Worm (Caenorhabditis elegans): Measurements from ENCODE around the gene srd-50.

srd-50 gene

DNA sequence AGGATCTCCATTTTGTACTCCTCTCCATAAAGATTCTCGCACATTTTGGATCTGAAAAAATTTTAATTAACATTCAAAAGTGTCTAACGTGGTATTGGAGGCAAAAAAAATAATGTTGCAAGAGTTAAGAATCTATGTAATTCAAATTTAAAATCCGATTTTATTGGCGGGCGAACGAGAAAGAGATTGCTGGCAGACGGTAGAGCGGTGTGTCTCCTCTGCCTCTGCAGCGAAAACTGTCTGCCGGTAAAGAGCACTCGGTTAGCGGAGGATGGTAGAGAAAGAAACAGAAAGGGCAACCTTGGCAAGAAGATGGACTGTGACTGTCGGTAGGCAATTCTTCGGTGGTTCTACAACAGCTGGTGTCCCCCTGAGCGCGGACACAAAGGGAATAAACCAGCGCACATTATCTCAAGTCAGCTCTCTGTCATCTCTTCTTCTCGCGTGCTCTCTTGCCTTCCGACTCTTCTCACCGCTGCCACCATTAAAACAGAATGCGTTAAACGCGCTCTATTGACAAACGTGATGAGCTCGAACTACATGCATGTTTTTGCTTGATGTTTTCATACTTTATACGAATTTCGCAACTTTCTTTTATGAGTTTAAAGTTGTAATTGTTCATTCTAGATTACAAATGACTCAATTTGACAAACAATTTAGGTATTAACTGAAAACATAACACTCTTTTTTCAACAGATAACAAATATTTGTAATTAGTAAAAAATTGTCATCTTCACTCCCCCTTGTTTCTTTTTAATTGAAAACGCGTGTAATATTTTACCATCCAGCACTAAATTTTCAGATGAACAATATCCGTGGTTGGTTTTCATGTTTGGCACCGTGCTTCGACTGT, 37.5 kb upstream of the srd-50 start, which contains the start of the genes cdk-4 and F18H3.1:
Gene cdk-4, minus strand, starts transcription at position 51 of the 853 bp plus-strand sequence.
Gene F18H3.1, plus strand, starts transcription at position 803 of the 853 bp plus-strand sequence.
- TF ChIP-seq hmg-4 (GFP tag; optimal IDR thresholded peaks at IDR 0.05), result peak; percentile 69
- TF ChIP-seq scrt-1 (GFP tag; IDR thresholded peaks at IDR 0.05), result no peak
- TF ChIP-seq pes-1 (GFP tag; IDR thresholded peaks at IDR 0.05), result 0 out of 2 replicates have a peak, but pooled peaks have one; percentile 8
- peak; percentile 43 for TF ChIP-seq F13C5.2 (tag; optimal IDR thresholded peaks at IDR 0.05)

DNA sequence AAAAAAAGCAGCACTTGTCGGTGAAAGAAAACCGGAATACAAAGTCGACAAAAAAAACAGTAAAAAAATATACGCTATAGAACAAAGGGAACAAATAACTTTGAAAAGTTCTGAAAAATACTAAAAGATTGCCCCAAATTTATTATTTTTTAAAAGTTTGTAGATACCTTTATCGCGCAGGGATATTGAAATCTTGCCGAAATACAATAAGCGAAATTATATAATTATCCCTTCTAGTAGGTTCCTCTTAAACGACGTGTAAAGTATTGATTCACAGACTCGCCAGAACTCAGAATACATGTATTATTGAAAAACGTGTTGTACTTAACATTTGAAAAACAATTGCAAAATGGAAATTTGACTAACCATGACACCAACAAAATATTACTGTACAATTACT, 32.8 kb upstream of the srd-50 start:
- TF ChIP-seq pes-1 (GFP tag; IDR thresholded peaks at IDR 0.05), result no peak
- no peak for TF ChIP-seq ceh-13 (GFP tag; optimal IDR thresholded peaks at IDR 0.05)
- no peak for TF ChIP-seq ets-7 (tag; optimal IDR thresholded peaks at IDR 0.05)
- TF ChIP-seq hmbx-1 (tag; optimal IDR thresholded peaks at IDR 0.05), result no peak

ce11 chrX:13511796-13512195, 30.2 kb upstream of the srd-50 start:
- TF ChIP-seq hmbx-1 (tag; optimal IDR thresholded peaks at IDR 0.05) (peak; percentile 63), hmg-4 (GFP tag; optimal IDR thresholded peaks at IDR 0.05) (peak; percentile 86), B0310.2 (tag; optimal IDR thresholded peaks at IDR 0.05) (peak; percentile 73), pes-1 (GFP tag; IDR thresholded peaks at IDR 0.05) (peak; percentile 90), tbx-11 (GFP tag; IDR thresholded peaks at IDR 0.05) (peak; percentile 84), ceh-36 (tag; optimal IDR thresholded peaks at IDR 0.05) (peak; percentile 70), hnd-1 (tag; optimal IDR thresholded peaks at IDR 0.05) (peak; percentile 73), tbx-37 (GFP tag; conservative IDR thresholded peaks at IDR 0.05) (peak; percentile 86), ets-7 (tag; optimal IDR thresholded peaks at IDR 0.05) (peak; percentile 72), F13C5.2 (tag; optimal IDR thresholded peaks at IDR 0.05) (peak; percentile 87), ceh-13 (GFP tag; optimal IDR thresholded peaks at IDR 0.05) (peak; percentile 69), flt-1 (GFP tag; IDR thresholded peaks at IDR 0.05) (peak; percentile 86), tra-4 (tag; optimal IDR thresholded peaks at IDR 0.05) (peak; percentile 36), aly-1 (tag; optimal IDR thresholded peaks at IDR 0.05) (peak; percentile 76), ama-1 (optimal IDR thresholded peaks at IDR 0.05) (no peak), sea-1 (GFP tag; conservative IDR thresholded peaks at IDR 0.05) (peak; percentile 92), scrt-1 (GFP tag; IDR thresholded peaks at IDR 0.05) (peak; percentile 87)

DNA sequence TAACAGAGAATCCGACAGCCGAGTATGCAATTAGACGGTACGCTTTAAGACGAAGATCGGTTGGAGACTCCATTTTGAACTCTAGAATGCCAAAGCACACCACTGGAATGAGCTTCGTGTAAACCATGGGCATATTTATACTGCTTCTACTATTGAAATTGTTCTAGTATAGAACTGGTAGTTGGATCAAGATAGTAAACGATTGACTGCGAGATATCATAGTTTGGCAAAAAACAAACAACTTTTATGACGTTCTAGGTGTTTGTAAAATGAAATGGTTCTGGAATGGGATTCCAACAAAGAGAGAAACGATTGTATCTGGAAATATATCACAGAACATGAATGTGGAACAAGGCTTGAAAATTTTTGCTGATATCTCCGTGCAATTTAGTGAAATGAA, 29.4 kb upstream of the srd-50 start, which contains the start of gene col-185:
Gene col-185, minus strand, starts transcription at position 101 of the 400 bp plus-strand sequence.
- TF ChIP-seq sea-1 (GFP tag; conservative IDR thresholded peaks at IDR 0.05) (no peak), ceh-36 (tag; optimal IDR thresholded peaks at IDR 0.05) (no peak)

DNA sequence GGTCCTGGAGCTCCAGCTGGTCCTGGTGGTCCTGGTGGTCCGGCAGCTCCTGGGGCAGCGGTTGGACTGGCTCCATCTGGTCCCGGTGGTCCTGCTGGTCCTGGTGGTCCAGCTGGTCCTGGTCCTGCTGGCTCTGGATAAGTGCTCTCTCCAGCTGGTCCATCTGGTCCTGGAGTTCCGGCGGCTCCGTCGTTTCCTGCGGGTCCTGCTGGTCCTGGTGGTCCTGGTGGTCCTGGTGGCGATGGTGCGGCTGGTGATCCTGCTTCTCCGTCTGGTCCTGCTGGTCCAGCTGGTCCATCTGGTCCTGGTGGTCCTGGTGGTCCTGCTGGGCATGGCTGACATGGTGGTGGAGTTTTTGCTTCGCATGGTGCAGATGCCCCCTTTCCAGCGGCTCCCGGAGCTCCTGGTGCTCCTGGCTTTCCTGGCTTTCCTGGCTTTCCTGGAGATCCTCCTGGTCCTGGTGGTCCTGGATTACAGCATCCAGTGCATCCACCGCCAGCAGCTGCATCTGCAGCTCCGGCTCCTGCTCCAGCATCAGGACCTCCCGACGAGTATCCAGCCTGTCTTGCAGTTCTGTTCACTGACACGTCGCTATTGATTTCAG, 28.7 kb upstream of the srd-50 start:
- TF ChIP-seq hmg-4 (GFP tag; optimal IDR thresholded peaks at IDR 0.05), result no peak
- TF ChIP-seq flt-1 (GFP tag; IDR thresholded peaks at IDR 0.05), result no peak
- no peak for TF ChIP-seq hnd-1 (tag; optimal IDR thresholded peaks at IDR 0.05)
- TF ChIP-seq ets-7 (tag; optimal IDR thresholded peaks at IDR 0.05), result no peak
- TF ChIP-seq tbx-11 (GFP tag; IDR thresholded peaks at IDR 0.05), result no peak
- TF ChIP-seq ceh-36 (tag; optimal IDR thresholded peaks at IDR 0.05), result no peak
- no peak for TF ChIP-seq ceh-13 (GFP tag; optimal IDR thresholded peaks at IDR 0.05)
- no peak for TF ChIP-seq B0310.2 (tag; optimal IDR thresholded peaks at IDR 0.05)
- no peak for TF ChIP-seq tra-4 (tag; optimal IDR thresholded peaks at IDR 0.05)
- no peak for TF ChIP-seq scrt-1 (GFP tag; IDR thresholded peaks at IDR 0.05)
- no peak for TF ChIP-seq F13C5.2 (tag; optimal IDR thresholded peaks at IDR 0.05)
- TF ChIP-seq tbx-37 (GFP tag; conservative IDR thresholded peaks at IDR 0.05), result no peak
- no peak for TF ChIP-seq pes-1 (GFP tag; IDR thresholded peaks at IDR 0.05)
- TF ChIP-seq ama-1 (optimal IDR thresholded peaks at IDR 0.05), result no peak
- no peak for TF ChIP-seq aly-1 (tag; optimal IDR thresholded peaks at IDR 0.05)
- TF ChIP-seq hmbx-1 (tag; optimal IDR thresholded peaks at IDR 0.05), result no peak
- no peak for TF ChIP-seq sea-1 (GFP tag; conservative IDR thresholded peaks at IDR 0.05)

- TF ChIP-seq ceh-36 (tag; optimal IDR thresholded peaks at IDR 0.05), result no peak
- TF ChIP-seq pes-1 (GFP tag; IDR thresholded peaks at IDR 0.05), result no peak
- no peak for TF ChIP-seq hnd-1 (tag; optimal IDR thresholded peaks at IDR 0.05)
- TF ChIP-seq sea-1 (GFP tag; conservative IDR thresholded peaks at IDR 0.05), result no peak
- no peak for TF ChIP-seq tbx-37 (GFP tag; conservative IDR thresholded peaks at IDR 0.05)
- TF ChIP-seq aly-1 (tag; optimal IDR thresholded peaks at IDR 0.05), result no peak
- no peak for TF ChIP-seq tra-4 (tag; optimal IDR thresholded peaks at IDR 0.05)
- no peak for TF ChIP-seq hmbx-1 (tag; optimal IDR thresholded peaks at IDR 0.05)
- TF ChIP-seq B0310.2 (tag; optimal IDR thresholded peaks at IDR 0.05), result no peak
- TF ChIP-seq tbx-11 (GFP tag; IDR thresholded peaks at IDR 0.05), result no peak
- TF ChIP-seq ceh-13 (GFP tag; optimal IDR thresholded peaks at IDR 0.05), result no peak
- no peak for TF ChIP-seq scrt-1 (GFP tag; IDR thresholded peaks at IDR 0.05)
- no peak for TF ChIP-seq flt-1 (GFP tag; IDR thresholded peaks at IDR 0.05)
Observed at ce11 chrX:13507233-13507632, 25.6 kb upstream of the srd-50 start, which contains the start of gene H06A10.1. TSS of gene H06A10.1 (plus strand) at chrX:13507533.

ce11 chrX:13506493-13506892, 24.9 kb upstream of the srd-50 start:
- TF ChIP-seq hnd-1 (tag; optimal IDR thresholded peaks at IDR 0.05) (no peak), ceh-13 (GFP tag; optimal IDR thresholded peaks at IDR 0.05) (no peak), hmbx-1 (tag; optimal IDR thresholded peaks at IDR 0.05) (no peak)
